Fruit fly (Drosophila melanogaster) whole organism, wandering third instar larva: ENCODE data around the gene CG33189.

Experiments used
- Abd-B ChIP-seq: fragments of >200 bp; optimal IDR thresholded peaks from 2 replicates; lab custom pipeline; 2017; ENCODE audit warnings: missing biosample characterization, missing genetic modification characterization
- CG32264 ChIP-seq: fragments of 200-800 bp; sonication (Bioruptor generic); optimal IDR thresholded peaks from 2 replicates; lab custom pipeline; 2016; ENCODE audit warnings: missing biosample characterization, missing genetic modification characterization
- CG9705 ChIP-seq: fragments of 200-800 bp; sonication (Bioruptor generic); optimal IDR thresholded peaks from 2 replicates; lab custom pipeline; 2018; ENCODE audit warnings: missing biosample characterization, mild to moderate bottlenecking, missing genetic modification characterization
- CrebA ChIP-seq: fragments of 200-800 bp; sonication (Bioruptor generic); optimal IDR thresholded peaks from 2 replicates; lab custom pipeline; 2016; ENCODE audit warnings: missing biosample characterization, mild to moderate bottlenecking, missing genetic modification characterization, borderline replicate concordance
- Dfd ChIP-seq: fragments of >200 bp; optimal IDR thresholded peaks from 2 replicates; lab custom pipeline; 2017; ENCODE audit warnings: missing biosample characterization, missing genetic modification characterization
- Dif ChIP-seq: fragments of 200-275, 200-300 bp; sonication (Bioruptor generic); optimal IDR thresholded peaks from 2 replicates; lab custom pipeline; 2018; ENCODE audit warnings: missing biosample characterization, missing genetic modification characterization; ENCODE audit not compliant: partially characterized antibody
- GATAd ChIP-seq: sonication (Bioruptor generic); optimal IDR thresholded peaks from 2 replicates; lab custom pipeline; 2016; ENCODE audit warnings: missing biosample characterization, missing genetic modification characterization
- HLH106 ChIP-seq: fragments of 200-800 bp; optimal IDR thresholded peaks from 3 replicates; lab custom pipeline; 2019; ENCODE audit warnings: missing biosample characterization, mild to moderate bottlenecking, missing genetic modification characterization, moderate library complexity
- Hnf4 ChIP-seq: fragments of 200-800 bp; sonication (Bioruptor generic); optimal IDR thresholded peaks from 2 replicates; lab custom pipeline; 2016; ENCODE audit warnings: missing biosample characterization, mild to moderate bottlenecking, missing genetic modification characterization
- Hr78 ChIP-seq: fragments of >200 bp; optimal IDR thresholded peaks from 2 replicates; lab custom pipeline; 2017; ENCODE audit warnings: missing biosample characterization, missing genetic modification characterization
- Hr83 ChIP-seq: fragments of 200-300 bp; sonication (Bioruptor generic); optimal IDR thresholded peaks from 2 replicates; lab custom pipeline; 2016; ENCODE audit warnings: missing biosample characterization, mild to moderate bottlenecking, missing genetic modification characterization, moderate library complexity; ENCODE audit not compliant: poor library complexity, severe bottlenecking
- Jra ChIP-seq: sonication (Bioruptor generic); optimal IDR thresholded peaks from 2 replicates; lab custom pipeline; 2016; ENCODE audit warnings: missing biosample characterization, missing genetic modification characterization
- Mio ChIP-seq: sonication (Bioruptor generic); optimal IDR thresholded peaks from 2 replicates; lab custom pipeline; 2016; ENCODE audit warnings: missing biosample characterization, missing genetic modification characterization
- Myc ChIP-seq: fragments of >200 bp; optimal IDR thresholded peaks from 2 replicates; lab custom pipeline; 2017
- N ChIP-seq: fragments of >200 bp; optimal IDR thresholded peaks from 2 replicates; lab custom pipeline; 2018; ENCODE audit warnings: missing biosample characterization, missing external identifiers, missing genetic modification characterization
- OdsH ChIP-seq: fragments of 200-800 bp; sonication (Bioruptor generic); optimal IDR thresholded peaks from 2 replicates; lab custom pipeline; 2016; ENCODE audit warnings: missing biosample characterization, mild to moderate bottlenecking, missing genetic modification characterization
- Rel ChIP-seq, 2 experiments: fragments of 200-800 bp; sonication (Bioruptor generic) in 1 of 2; optimal IDR thresholded peaks; 2 replicates in 1 of 2; 3 replicates in 1 of 2; lab custom pipeline; 2016 to 2019; ENCODE audit warnings: mild to moderate bottlenecking in 2 of 2, missing biosample characterization in 2 of 2, missing genetic modification characterization in 2 of 2, moderate library complexity in 1 of 2
- Sp1 ChIP-seq: fragments of 200-800 bp; sonication (Bioruptor generic); optimal IDR thresholded peaks from 3 replicates; lab custom pipeline; 2019; ENCODE audit warnings: missing biosample characterization, mild to moderate bottlenecking, missing genetic modification characterization, moderate library complexity
- Vsx2 ChIP-seq: fragments of 200-300, 225-300 bp; sonication (Bioruptor generic); optimal IDR thresholded peaks from 2 replicates; lab custom pipeline; 2018; ENCODE audit warnings: missing biosample characterization, missing genetic modification characterization; ENCODE audit not compliant: partially characterized antibody
- br ChIP-seq: fragments of 200-800 bp; sonication (Bioruptor generic); optimal IDR thresholded peaks from 2 replicates; lab custom pipeline; 2016; ENCODE audit warnings: missing biosample characterization, missing genetic modification characterization
- brk ChIP-seq: fragments of 200-800 bp; sonication (Bioruptor generic); optimal IDR thresholded peaks from 2 replicates; lab custom pipeline; 2016; ENCODE audit warnings: missing biosample characterization, mild to moderate bottlenecking, missing genetic modification characterization
- dl ChIP-seq, 2 experiments: fragments of 175-275, 200-275 bp in 1 of 2; fragments of 200-275 bp in 1 of 2; sonication (Bioruptor generic); optimal IDR thresholded peaks; lab custom pipeline; 2018; ENCODE audit warnings: mild to moderate bottlenecking in 2 of 2, missing biosample characterization in 2 of 2, missing genetic modification characterization in 2 of 2, moderate library complexity in 2 of 2; ENCODE audit not compliant: partially characterized antibody in 2 of 2, insufficient read depth in 1 of 2
- dmrt93B ChIP-seq: fragments of 200-800 bp; sonication (Bioruptor generic); optimal IDR thresholded peaks from 2 replicates; lab custom pipeline; 2018; ENCODE audit warnings: missing biosample characterization, mild to moderate bottlenecking, missing genetic modification characterization
- dsf ChIP-seq: sonication (Bioruptor generic); optimal IDR thresholded peaks from 2 replicates; lab custom pipeline; 2016; ENCODE audit warnings: missing biosample characterization, missing genetic modification characterization, borderline replicate concordance
- ey ChIP-seq: fragments of 200-800 bp; sonication (Bioruptor generic); optimal IDR thresholded peaks from 2 replicates; lab custom pipeline; 2016; ENCODE audit warnings: missing biosample characterization, missing genetic modification characterization
- foxo ChIP-seq, 2 experiments: fragments of 200-800 bp; sonication (Bioruptor generic); optimal IDR thresholded peaks; 2 replicates in 1 of 2; 3 replicates in 1 of 2; lab custom pipeline; 2016 to 2017; ENCODE audit warnings: missing biosample characterization in 2 of 2, missing genetic modification characterization in 2 of 2
- fru ChIP-seq: fragments of 200-800 bp; sonication (Bioruptor generic); optimal IDR thresholded peaks from 3 replicates; lab custom pipeline; 2016; ENCODE audit warnings: missing biosample characterization, mild to moderate bottlenecking, missing genetic modification characterization
- h ChIP-seq: fragments of 200-800 bp; sonication (Bioruptor generic); optimal IDR thresholded peaks from 3 replicates; lab custom pipeline; 2016; ENCODE audit warnings: missing biosample characterization, mild to moderate bottlenecking, missing genetic modification characterization
- jim ChIP-seq: fragments of 175-275, 200-325 bp; sonication (Bioruptor generic); optimal IDR thresholded peaks from 2 replicates; lab custom pipeline; 2016; ENCODE audit warnings: missing biosample characterization, mild to moderate bottlenecking, missing genetic modification characterization
- lola ChIP-seq: fragments of >200 bp; optimal IDR thresholded peaks from 2 replicates; lab custom pipeline; 2017; ENCODE audit warnings: missing biosample characterization, missing genetic modification characterization
- pan ChIP-seq: fragments of >200 bp; optimal IDR thresholded peaks from 2 replicates; lab custom pipeline; 2017
- psq ChIP-seq: fragments of 200-800 bp; sonication (Bioruptor generic); optimal IDR thresholded peaks from 3 replicates; lab custom pipeline; 2017; ENCODE audit warnings: missing biosample characterization, mild to moderate bottlenecking, missing genetic modification characterization, moderate library complexity
- rgr ChIP-seq: fragments of 200-800 bp; sonication (Bioruptor generic); optimal IDR thresholded peaks from 3 replicates; lab custom pipeline; 2016; ENCODE audit warnings: missing biosample characterization, mild to moderate bottlenecking, missing genetic modification characterization
- sage ChIP-seq: fragments of 200-800 bp; sonication (Bioruptor generic); optimal IDR thresholded peaks from 2 replicates; lab custom pipeline; 2016; ENCODE audit warnings: missing biosample characterization, mild to moderate bottlenecking, missing genetic modification characterization
- sv ChIP-seq: fragments of 200-800 bp; sonication (Bioruptor generic); optimal IDR thresholded peaks from 3 replicates; lab custom pipeline; 2016; ENCODE audit warnings: missing biosample characterization, missing genetic modification characterization
- tai ChIP-seq: sonication (Bioruptor generic); optimal IDR thresholded peaks from 2 replicates; lab custom pipeline; 2016; ENCODE audit warnings: missing biosample characterization, missing genetic modification characterization
- usp ChIP-seq: fragments of >200 bp; optimal IDR thresholded peaks from 2 replicates; lab custom pipeline; 2017; ENCODE audit warnings: missing biosample characterization, missing genetic modification characterization
- woc ChIP-seq: sonication (Bioruptor generic); optimal IDR thresholded peaks from 2 replicates; lab custom pipeline; 2016; ENCODE audit warnings: missing biosample characterization, mild to moderate bottlenecking, missing genetic modification characterization

CG33189 gene

dm6 chr3R:8744198-8744597 is 36.4 kb downstream of the CG33189 start:
- TF ChIP-seq Hnf4 (GFP tag; lab: Kevin White, UChicago) (peak; percentile 54), dl (GFP tag; optimal IDR thresholded peaks at IDR 0.05; lab: Kevin White, UChicago; ENCODE audit: insufficient read depth in 1 of 2, partially characterized antibody in 2 of 2) (no peak), br (GFP tag; lab: Kevin White, UChicago) (peak; percentile 42), lola (GFP tag; lab: Kevin White, UChicago) (no peak), fru (GFP tag; lab: Kevin White, UChicago) (peak; percentile 47), ey (peak; percentile 65), N (GFP tag; lab: Kevin White, UChicago) (no peak), Dfd (GFP tag; lab: Kevin White, UChicago) (no peak), OdsH (peak; percentile 46), rgr (GFP tag; lab: Kevin White, UChicago) (peak; percentile 50), Myc (lab: Kevin White, UChicago) (no peak), sage (no peak), Rel (GFP tag; optimal IDR thresholded peaks at IDR 0.05; lab: Kevin White, UChicago) (no peak), Rel (tag; optimal IDR thresholded peaks at IDR 0.05; lab: Kevin White, UChicago) (no peak), Dif (no peak), Sp1 (GFP tag; lab: Kevin White, UChicago) (no peak), Mio (GFP tag; lab: Kevin White, UChicago) (no peak), h (GFP tag; lab: Kevin White, UChicago) (peak; percentile 60), Hr83 (GFP tag; lab: Kevin White, UChicago) (no peak), CG32264 (GFP tag; lab: Kevin White, UChicago) (no peak), Jra (GFP tag; lab: Kevin White, UChicago) (no peak), dsf (GFP tag; lab: Kevin White, UChicago) (no peak), sv (GFP tag; lab: Kevin White, UChicago) (peak; percentile 15), pan (no peak), Abd-B (GFP tag; lab: Kevin White, UChicago) (no peak), CrebA (no peak), Hr78 (GFP tag; lab: Kevin White, UChicago) (no peak), HLH106 (tag; lab: Kevin White, UChicago) (peak; percentile 52), dmrt93B (peak; percentile 19), foxo (GFP tag; optimal IDR thresholded peaks at IDR 0.05; lab: Kevin White, UChicago) (peak in 1 of 2 experiments; percentile 53), tai (GFP tag; lab: Kevin White, UChicago) (peak; percentile 54), brk (GFP tag; lab: Kevin White, UChicago) (no peak), CG9705 (GFP tag; lab: Kevin White, UChicago) (no peak), jim (GFP tag; lab: Kevin White, UChicago) (no peak), GATAd (GFP tag; lab: Kevin White, UChicago) (no peak), woc (GFP tag; lab: Kevin White, UChicago) (no peak), psq (GFP tag; lab: Kevin White, UChicago) (peak; percentile 12), usp (GFP tag; lab: Kevin White, UChicago) (no peak), Vsx2 (GFP tag; lab: Kevin White, UChicago) (no peak)

- TF ChIP-seq ey (no peak), Sp1 (GFP tag; lab: Kevin White, UChicago) (no peak), sage (no peak), psq (GFP tag; lab: Kevin White, UChicago) (no peak), Dfd (GFP tag; lab: Kevin White, UChicago) (no peak), woc (GFP tag; lab: Kevin White, UChicago) (no peak), usp (GFP tag; lab: Kevin White, UChicago) (no peak), Vsx2 (GFP tag; lab: Kevin White, UChicago) (no peak), Hr83 (GFP tag; lab: Kevin White, UChicago) (no peak), GATAd (GFP tag; lab: Kevin White, UChicago) (no peak), dl (GFP tag; optimal IDR thresholded peaks at IDR 0.05; lab: Kevin White, UChicago; ENCODE audit: insufficient read depth in 1 of 2, partially characterized antibody in 2 of 2) (no peak), foxo (GFP tag; optimal IDR thresholded peaks at IDR 0.05; lab: Kevin White, UChicago) (no peak), Myc (lab: Kevin White, UChicago) (no peak), pan (no peak), N (GFP tag; lab: Kevin White, UChicago) (no peak), sv (GFP tag; lab: Kevin White, UChicago) (no peak), CG32264 (GFP tag; lab: Kevin White, UChicago) (no peak), br (GFP tag; lab: Kevin White, UChicago) (no peak)
- TF ChIP-seq, all 38 proteins: peak for 0
These were observed 37.9 kb downstream of the CG33189 start for dm6 chr3R:8742661-8743060.
